Fruit fly (Drosophila melanogaster): ENCODE results near the gene CG31752.

The CG31752 gene

dm6 chr2L:18834525-18834924 lies 6.6 kb downstream of the CG31752 start:
- no peak for TF ChIP-seq CG13204 (GFP tag; optimal IDR thresholded peaks at IDR 0.05)
- no peak for TF ChIP-seq Snoo (tag; optimal IDR thresholded peaks at IDR 0.05)
- no peak for TF ChIP-seq Ets98B (GFP tag; IDR thresholded peaks at IDR 0.05)
- TF ChIP-seq Pif1B (GFP tag; optimal IDR thresholded peaks at IDR 0.05): no peak
- no peak for TF ChIP-seq CG14655 (GFP tag; optimal IDR thresholded peaks at IDR 0.05)

- TF ChIP-seq Pif1B (GFP tag; optimal IDR thresholded peaks at IDR 0.05) (no peak), CG10348 (GFP tag; IDR thresholded peaks at IDR 0.05) (no peak), CG15710 (tag; optimal IDR thresholded peaks at IDR 0.05) (peak; percentile 55), rn (GFP tag; IDR thresholded peaks at IDR 0.05) (no peak), CG13204 (GFP tag; optimal IDR thresholded peaks at IDR 0.05) (no peak), CG8301 (tag; optimal IDR thresholded peaks at IDR 0.05) (peak; percentile 23), CG14655 (GFP tag; optimal IDR thresholded peaks at IDR 0.05) (peak; percentile 52), gl (tag; optimal IDR thresholded peaks at IDR 0.05) (peak; percentile 64), CG17806 (tag; optimal IDR thresholded peaks at IDR 0.05) (peak; percentile 32), CG12605 (GFP tag; IDR thresholded peaks at IDR 0.05) (peak; percentile 53; the same call in 1 of the 2 replicates), CG34367 (tag; optimal IDR thresholded peaks at IDR 0.05) (peak; percentile 43), Snoo (tag; optimal IDR thresholded peaks at IDR 0.05) (peak; percentile 28), Ets98B (GFP tag; IDR thresholded peaks at IDR 0.05) (peak; percentile 20; the same call in 1 of the 2 replicates), CG32121 (GFP tag; IDR thresholded peaks at IDR 0.05) (peak; percentile 23; the same call in 1 of the 2 replicates), EcR (GFP tag; optimal IDR thresholded peaks at IDR 0.05) (peak; percentile 27), CG4496 (GFP tag; IDR thresholded peaks at IDR 0.05) (0 out of 3 replicates have a peak, but pooled peaks have one; percentile 20), CG9948 (tag; optimal IDR thresholded peaks at IDR 0.05) (peak; percentile 31), Pif1A (GFP tag; optimal IDR thresholded peaks at IDR 0.05) (peak; percentile 69), CG8159 (tag; optimal IDR thresholded peaks at IDR 0.05) (peak; percentile 65), D1 (tag; optimal IDR thresholded peaks at IDR 0.05) (no peak)
These were observed 10.3 kb downstream of the CG31752 start, which contains the start of the genes CG17597 and ScpX for dm6 chr2L:18830587-18831528. Gene CG17597 (minus strand): TSS chr2L:18831153. Gene ScpX (plus strand): TSS chr2L:18831229.

- no peak for TF ChIP-seq Pif1A (GFP tag; optimal IDR thresholded peaks at IDR 0.05)
These were observed 14.6 kb downstream of the CG31752 start, which contains the start of gene Ugt36E1 for dm6 chr2L:18826496-18827008. Gene Ugt36E1 (plus strand): TSS chr2L:18826770.

dm6 chr2L:18823243-18823803 lies 17.8 kb downstream of the CG31752 start, which contains the start of gene Ugt36D1:
Gene Ugt36D1 (plus strand): TSS chr2L:18823548.
- TF ChIP-seq CG8159 (tag; optimal IDR thresholded peaks at IDR 0.05): no peak
- peak; percentile 48; the same call in 1 of the 3 replicates for TF ChIP-seq CG4496 (GFP tag; IDR thresholded peaks at IDR 0.05)
- TF ChIP-seq CG34367 (tag; optimal IDR thresholded peaks at IDR 0.05): no peak
- TF ChIP-seq CG10348 (GFP tag; IDR thresholded peaks at IDR 0.05): no peak
- 0 out of 2 replicates have a peak, but pooled peaks have one; percentile 20 for TF ChIP-seq CG32121 (GFP tag; IDR thresholded peaks at IDR 0.05)
- no peak for TF ChIP-seq CG15710 (tag; optimal IDR thresholded peaks at IDR 0.05)
- no peak for TF ChIP-seq CG13204 (GFP tag; optimal IDR thresholded peaks at IDR 0.05)
- TF ChIP-seq rn (GFP tag; IDR thresholded peaks at IDR 0.05): no peak
- peak; percentile 80 for TF ChIP-seq EcR (GFP tag; optimal IDR thresholded peaks at IDR 0.05)
- no peak for TF ChIP-seq CG14655 (GFP tag; optimal IDR thresholded peaks at IDR 0.05)
- TF ChIP-seq CG9948 (tag; optimal IDR thresholded peaks at IDR 0.05): no peak
- TF ChIP-seq Pif1A (GFP tag; optimal IDR thresholded peaks at IDR 0.05): no peak
- TF ChIP-seq Snoo (tag; optimal IDR thresholded peaks at IDR 0.05): peak; percentile 25
- TF ChIP-seq Pif1B (GFP tag; optimal IDR thresholded peaks at IDR 0.05): peak; percentile 27
- no peak for TF ChIP-seq fd96Ca (GFP tag; IDR thresholded peaks at IDR 0.05)
- TF ChIP-seq CG17806 (tag; optimal IDR thresholded peaks at IDR 0.05): no peak
- no peak for TF ChIP-seq gl (tag; optimal IDR thresholded peaks at IDR 0.05)
- TF ChIP-seq CG8301 (tag; optimal IDR thresholded peaks at IDR 0.05): no peak
- no peak for TF ChIP-seq CG12605 (GFP tag; IDR thresholded peaks at IDR 0.05)
- no peak for TF ChIP-seq D1 (tag; optimal IDR thresholded peaks at IDR 0.05)
- TF ChIP-seq Ets98B (GFP tag; IDR thresholded peaks at IDR 0.05): peak; percentile 31; the same call in 1 of the 2 replicates

dm6 chr2L:18822805-18823204 lies 18.3 kb downstream of the CG31752 start:
- no peak for TF ChIP-seq fd96Ca (GFP tag; IDR thresholded peaks at IDR 0.05)
- no peak for TF ChIP-seq Ets98B (GFP tag; IDR thresholded peaks at IDR 0.05)
- TF ChIP-seq CG4496 (GFP tag; IDR thresholded peaks at IDR 0.05): no peak
- no peak for TF ChIP-seq Pif1A (GFP tag; optimal IDR thresholded peaks at IDR 0.05)
- no peak for TF ChIP-seq rn (GFP tag; IDR thresholded peaks at IDR 0.05)
- TF ChIP-seq CG8159 (tag; optimal IDR thresholded peaks at IDR 0.05): no peak
- no peak for TF ChIP-seq CG17806 (tag; optimal IDR thresholded peaks at IDR 0.05)
- no peak for TF ChIP-seq CG12605 (GFP tag; IDR thresholded peaks at IDR 0.05)
- no peak for TF ChIP-seq D1 (tag; optimal IDR thresholded peaks at IDR 0.05)
- no peak for TF ChIP-seq CG15710 (tag; optimal IDR thresholded peaks at IDR 0.05)
- no peak for TF ChIP-seq Pif1B (GFP tag; optimal IDR thresholded peaks at IDR 0.05)
- no peak for TF ChIP-seq CG10348 (GFP tag; IDR thresholded peaks at IDR 0.05)
- no peak for TF ChIP-seq gl (tag; optimal IDR thresholded peaks at IDR 0.05)
- no peak for TF ChIP-seq EcR (GFP tag; optimal IDR thresholded peaks at IDR 0.05)
- TF ChIP-seq CG34367 (tag; optimal IDR thresholded peaks at IDR 0.05): no peak
- TF ChIP-seq Snoo (tag; optimal IDR thresholded peaks at IDR 0.05): no peak

Data from whole organism, pupa.